Worm (Caenorhabditis elegans) whole organism, early embryonic: ENCODE data around the gene Y42A5A.3.

Experiments used
- B0310.2 ChIP-seq: sonication (generic microtip); optimal IDR thresholded peaks from 2 replicates; lab custom pipeline; 2016; ENCODE audit warnings: mild to moderate bottlenecking, missing genetic modification characterization, missing compliant biosample characterization
- ceh-13 ChIP-seq: fragments of 200-800 bp; sonication (Bioruptor generic); optimal IDR thresholded peaks from 2 replicates; lab custom pipeline; 2018; ENCODE audit warnings: mild to moderate bottlenecking, missing genetic modification characterization, missing compliant biosample characterization
- hmbx-1 ChIP-seq: sonication (generic microtip); optimal IDR thresholded peaks from 2 replicates; lab custom pipeline; 2016; ENCODE audit warnings: mild to moderate bottlenecking, missing genetic modification characterization, missing compliant biosample characterization
- sea-1 ChIP-seq: fragments of 200-800 bp; sonication (Bioruptor generic); conservative IDR thresholded peaks from 2 replicates; pipeline ENCODE4 v1.3.6; 2022; ENCODE audit warnings: missing genetic modification characterization, missing compliant biosample characterization

ce11 chrV:11074448-11074847 lies 21.3 kb downstream of the Y42A5A.3 start, which contains the start of gene act-3:
- no peak for TF ChIP-seq B0310.2 (tag; lab: Kevin White, UChicago)
- no peak for TF ChIP-seq sea-1 (GFP tag; lab: Robert Waterston, UW)
- TF ChIP-seq ceh-13 (GFP tag; lab: Kevin White, UChicago) = no peak
- TF ChIP-seq hmbx-1 (tag; lab: Kevin White, UChicago) = no peak
